Fruit fly (Drosophila melanogaster): ENCODE measurements around the gene CadN2.

The CadN2 gene

dm6 chr2L:17875147-17875546 lies at the start of gene CadN2:
Gene CadN2, minus strand, starts transcription at chr2L:17875247.
- no peak for TF ChIP-seq pan (optimal IDR thresholded peaks at IDR 0.05)
- no peak for TF ChIP-seq CG8478 (optimal IDR thresholded peaks at IDR 0.05)
- TF ChIP-seq usp (GFP tag; optimal IDR thresholded peaks at IDR 0.05): no peak
- no peak for TF ChIP-seq Dll (optimal IDR thresholded peaks at IDR 0.05)
- TF ChIP-seq EcR (GFP tag; optimal IDR thresholded peaks at IDR 0.05): no peak
- no peak for TF ChIP-seq psq (optimal IDR thresholded peaks at IDR 0.05)

dm6 chr2L:17921527-17921926 lies 46.5 kb upstream of the CadN2 start:
- TF ChIP-seq EcR (GFP tag; optimal IDR thresholded peaks at IDR 0.05) (no peak), usp (GFP tag; optimal IDR thresholded peaks at IDR 0.05) (no peak), Dll (optimal IDR thresholded peaks at IDR 0.05) (no peak), psq (optimal IDR thresholded peaks at IDR 0.05) (no peak), CG8478 (optimal IDR thresholded peaks at IDR 0.05) (no peak), pan (optimal IDR thresholded peaks at IDR 0.05) (no peak)

- TF ChIP-seq Dll (optimal IDR thresholded peaks at IDR 0.05): no peak
- TF ChIP-seq psq (optimal IDR thresholded peaks at IDR 0.05): no peak
- no peak for TF ChIP-seq usp (GFP tag; optimal IDR thresholded peaks at IDR 0.05)
- no peak for TF ChIP-seq EcR (GFP tag; optimal IDR thresholded peaks at IDR 0.05)
- no peak for TF ChIP-seq pan (optimal IDR thresholded peaks at IDR 0.05)
- TF ChIP-seq CG8478 (optimal IDR thresholded peaks at IDR 0.05): no peak
Observed at dm6 chr2L:17914923-17915322, 39.9 kb upstream of the CadN2 start, which contains the start of gene CG43271. Gene CG43271, minus strand, starts transcription at chr2L:17915023.

dm6 chr2L:17903007-17903406 lies 28.0 kb upstream of the CadN2 start:
- TF ChIP-seq CG8478 (optimal IDR thresholded peaks at IDR 0.05): no peak
- no peak for TF ChIP-seq EcR (GFP tag; optimal IDR thresholded peaks at IDR 0.05)
- no peak for TF ChIP-seq pan (optimal IDR thresholded peaks at IDR 0.05)
- TF ChIP-seq Dll (optimal IDR thresholded peaks at IDR 0.05): no peak
- no peak for TF ChIP-seq psq (optimal IDR thresholded peaks at IDR 0.05)
- TF ChIP-seq usp (GFP tag; optimal IDR thresholded peaks at IDR 0.05): no peak

dm6 chr2L:17812572-17812971 lies 62.5 kb downstream of the CadN2 start, which contains the start of gene CG42830:
Gene CG42830, minus strand, starts transcription at chr2L:17812672.
- no peak for TF ChIP-seq EcR (GFP tag; optimal IDR thresholded peaks at IDR 0.05)
- TF ChIP-seq Dll (optimal IDR thresholded peaks at IDR 0.05): no peak
- no peak for TF ChIP-seq psq (optimal IDR thresholded peaks at IDR 0.05)

dm6 chr2L:17803117-17803516 lies 71.9 kb downstream of the CadN2 start:
- TF ChIP-seq pan (optimal IDR thresholded peaks at IDR 0.05): no peak
- no peak for TF ChIP-seq psq (optimal IDR thresholded peaks at IDR 0.05)
- TF ChIP-seq EcR (GFP tag; optimal IDR thresholded peaks at IDR 0.05): no peak
- no peak for TF ChIP-seq CG8478 (optimal IDR thresholded peaks at IDR 0.05)
- no peak for TF ChIP-seq Dll (optimal IDR thresholded peaks at IDR 0.05)
- no peak for TF ChIP-seq usp (GFP tag; optimal IDR thresholded peaks at IDR 0.05)

dm6 chr2L:17784641-17785040 lies 90.4 kb downstream of the CadN2 start:
- TF ChIP-seq EcR (GFP tag; optimal IDR thresholded peaks at IDR 0.05) (no peak), CG8478 (optimal IDR thresholded peaks at IDR 0.05) (no peak), psq (optimal IDR thresholded peaks at IDR 0.05) (no peak), usp (GFP tag; optimal IDR thresholded peaks at IDR 0.05) (no peak), Dll (optimal IDR thresholded peaks at IDR 0.05) (no peak), pan (optimal IDR thresholded peaks at IDR 0.05) (no peak)

- TF ChIP-seq EcR (GFP tag; optimal IDR thresholded peaks at IDR 0.05): no peak
- no peak for TF ChIP-seq CG8478 (optimal IDR thresholded peaks at IDR 0.05)
- no peak for TF ChIP-seq usp (GFP tag; optimal IDR thresholded peaks at IDR 0.05)
- no peak for TF ChIP-seq pan (optimal IDR thresholded peaks at IDR 0.05)
- no peak for TF ChIP-seq Dll (optimal IDR thresholded peaks at IDR 0.05)
- TF ChIP-seq psq (optimal IDR thresholded peaks at IDR 0.05): no peak
Observed at dm6 chr2L:17783477-17783876, 91.6 kb downstream of the CadN2 start.

dm6 chr2L:17781948-17782347 lies 93.1 kb downstream of the CadN2 start:
- TF ChIP-seq CG8478 (optimal IDR thresholded peaks at IDR 0.05) (no peak), psq (optimal IDR thresholded peaks at IDR 0.05) (no peak), EcR (GFP tag; optimal IDR thresholded peaks at IDR 0.05) (no peak), Dll (optimal IDR thresholded peaks at IDR 0.05) (no peak), usp (GFP tag; optimal IDR thresholded peaks at IDR 0.05) (no peak)

dm6 chr2L:17778287-17778762 lies 96.7 kb downstream of the CadN2 start, which contains the start of gene CadN:
Gene CadN, minus strand, starts transcription at chr2L:17778340.
- no peak for TF ChIP-seq Dll (optimal IDR thresholded peaks at IDR 0.05)

dm6 chr2L:17777425-17777824 lies 97.6 kb downstream of the CadN2 start:
- TF ChIP-seq Dll (optimal IDR thresholded peaks at IDR 0.05) (no peak), usp (GFP tag; optimal IDR thresholded peaks at IDR 0.05) (no peak), CG8478 (optimal IDR thresholded peaks at IDR 0.05) (no peak), pan (optimal IDR thresholded peaks at IDR 0.05) (no peak), psq (optimal IDR thresholded peaks at IDR 0.05) (no peak), EcR (GFP tag; optimal IDR thresholded peaks at IDR 0.05) (no peak)

- no peak for TF ChIP-seq CG8478 (optimal IDR thresholded peaks at IDR 0.05)
- TF ChIP-seq EcR (GFP tag; optimal IDR thresholded peaks at IDR 0.05): no peak
- no peak for TF ChIP-seq Dll (optimal IDR thresholded peaks at IDR 0.05)
- no peak for TF ChIP-seq usp (GFP tag; optimal IDR thresholded peaks at IDR 0.05)
- no peak for TF ChIP-seq psq (optimal IDR thresholded peaks at IDR 0.05)
- no peak for TF ChIP-seq pan (optimal IDR thresholded peaks at IDR 0.05)
Observed at dm6 chr2L:17770775-17771174, 104.3 kb downstream of the CadN2 start.

dm6 chr2L:17770121-17770520 lies 104.9 kb downstream of the CadN2 start:
- TF ChIP-seq CG8478 (optimal IDR thresholded peaks at IDR 0.05) (no peak), psq (optimal IDR thresholded peaks at IDR 0.05) (no peak), EcR (GFP tag; optimal IDR thresholded peaks at IDR 0.05) (no peak), pan (optimal IDR thresholded peaks at IDR 0.05) (no peak), Dll (optimal IDR thresholded peaks at IDR 0.05) (no peak), usp (GFP tag; optimal IDR thresholded peaks at IDR 0.05) (no peak)
